Fruit fly (Drosophila melanogaster) whole organism, embryonic: ENCODE data around the gene MTF-1.

ENCODE experiments used
- Atf3 ChIP-seq: fragments of 200-800 bp; sonication (Bioruptor generic); optimal IDR thresholded peaks from 3 replicates; lab custom pipeline; 2016; ENCODE audit warnings: missing biosample characterization, missing genetic modification characterization
- BtbVII ChIP-seq: fragments of 200-800 bp; sonication (Bioruptor generic); optimal IDR thresholded peaks from 3 replicates; lab custom pipeline; 2017; ENCODE audit warnings: missing biosample characterization, mild to moderate bottlenecking, missing genetic modification characterization
- CG10959 ChIP-seq: fragments of 200-800 bp; sonication (Bioruptor generic); IDR thresholded peaks from 2 replicates; pipeline ENCODE4 v1.3.6; 2022; ENCODE audit warnings: missing biosample characterization, missing genetic modification characterization
- CG1233 ChIP-seq: fragments of 200-800 bp; sonication (Bioruptor generic); optimal IDR thresholded peaks from 4 replicates; lab custom pipeline; 2018; ENCODE audit warnings: missing biosample characterization, mild to moderate bottlenecking, missing genetic modification characterization
- CG14860 ChIP-seq: fragments of 200-800 bp; sonication (Bioruptor generic); IDR thresholded peaks from 3 replicates; pipeline ENCODE4 v1.3.6; 2022; ENCODE audit warnings: missing biosample characterization, missing genetic modification characterization; ENCODE audit not compliant: partially characterized antibody
- CG14965 ChIP-seq: fragments of 200-800 bp; sonication (Bioruptor generic); optimal IDR thresholded peaks from 2 replicates; lab custom pipeline; 2016; ENCODE audit warnings: missing biosample characterization, missing genetic modification characterization, borderline replicate concordance
- CG15514 ChIP-seq: fragments of 200-800 bp; sonication (Bioruptor generic); optimal IDR thresholded peaks from 3 replicates; lab custom pipeline; 2017; ENCODE audit warnings: missing biosample characterization, missing genetic modification characterization, mild to moderate bottlenecking, moderate library complexity, missing genetic modification reagents
- CG18764 ChIP-seq: fragments of 200-800 bp; sonication (Bioruptor generic); optimal IDR thresholded peaks from 3 replicates; lab custom pipeline; 2016; ENCODE audit warnings: missing biosample characterization, missing genetic modification characterization
- CG3847 ChIP-seq: fragments of 200-800 bp; sonication (Bioruptor generic); IDR thresholded peaks from 2 replicates; pipeline ENCODE4 v1.3.6; 2022; ENCODE audit warnings: missing biosample characterization, missing genetic modification characterization
- CG4617 ChIP-seq: fragments of 200-800 bp; sonication (Bioruptor generic); optimal IDR thresholded peaks from 3 replicates; lab custom pipeline; 2016; ENCODE audit warnings: missing biosample characterization, missing genetic modification characterization, borderline replicate concordance
- CG4820 ChIP-seq: fragments of 200-800 bp; sonication (Bioruptor generic); optimal IDR thresholded peaks from 3 replicates; lab custom pipeline; 2016; ENCODE audit warnings: missing biosample characterization, missing genetic modification characterization
- CG6654 ChIP-seq: fragments of 200-800 bp; sonication (Bioruptor generic); optimal IDR thresholded peaks from 2 replicates; lab custom pipeline; 2017; ENCODE audit warnings: missing biosample characterization, mild to moderate bottlenecking, missing genetic modification characterization
- CG6854 ChIP-seq: fragments of 200-800 bp; sonication (Bioruptor generic); optimal IDR thresholded peaks from 3 replicates; lab custom pipeline; 2017; ENCODE audit warnings: missing biosample characterization, mild to moderate bottlenecking, missing genetic modification characterization
- CG8478 ChIP-seq: fragments of >200 bp; optimal IDR thresholded peaks from 2 replicates; lab custom pipeline; 2018
- CG9876 ChIP-seq: fragments of 200-800 bp; sonication (Bioruptor generic); optimal IDR thresholded peaks from 2 replicates; lab custom pipeline; 2016; ENCODE audit warnings: missing biosample characterization, missing genetic modification characterization
- Dfd ChIP-seq, 2 experiments: fragments of >200 bp; optimal IDR thresholded peaks; 2 replicates each; lab custom pipeline; 2017; ENCODE audit warnings: missing biosample characterization in 2 of 2, missing genetic modification characterization in 2 of 2
- Dll ChIP-seq: fragments of 200-800 bp; sonication (Bioruptor generic); IDR thresholded peaks from 4 replicates; pipeline ENCODE4 v1.3.6; 2022; ENCODE audit warnings: missing biosample characterization, missing genetic modification characterization; ENCODE audit not compliant: partially characterized antibody
- E2f2 ChIP-seq: fragments of 200-800 bp; sonication (Bioruptor generic); IDR thresholded peaks from 2 replicates; pipeline ENCODE4 v1.3.6; 2022; ENCODE audit warnings: missing biosample characterization, missing genetic modification characterization
- Ets65A ChIP-seq: fragments of 200-800 bp; sonication (Bioruptor generic); peaks from one replicate; lab custom pipeline; 2016; ENCODE audit warnings: missing biosample characterization, missing genetic modification characterization
- Max ChIP-seq: fragments of 200-800 bp; sonication (Bioruptor generic); optimal IDR thresholded peaks from 2 replicates; lab custom pipeline; 2016; ENCODE audit warnings: missing biosample characterization, mild to moderate bottlenecking, missing genetic modification characterization
- Six4 ChIP-seq: fragments of 200-800 bp; sonication (Bioruptor generic); optimal IDR thresholded peaks from 2 replicates; lab custom pipeline; 2016; ENCODE audit warnings: missing biosample characterization, missing genetic modification characterization
- Spps ChIP-seq: fragments of 200-800 bp; sonication (Bioruptor generic); optimal IDR thresholded peaks from 2 replicates; lab custom pipeline; 2018; ENCODE audit warnings: missing biosample characterization, mild to moderate bottlenecking, missing genetic modification characterization
- Taf1 ChIP-seq: fragments of 200-800 bp; sonication (Bioruptor generic); IDR thresholded peaks from 2 replicates; pipeline ENCODE4 v1.3.6; 2022; ENCODE audit warnings: missing biosample characterization, missing genetic modification characterization
- Xbp1 ChIP-seq: fragments of 200-800 bp; sonication (Bioruptor generic); optimal IDR thresholded peaks from 3 replicates; lab custom pipeline; 2016; ENCODE audit warnings: missing biosample characterization, mild to moderate bottlenecking, missing genetic modification characterization
- YL-1 ChIP-seq: fragments of 200-800 bp; sonication (Bioruptor generic); optimal IDR thresholded peaks from 3 replicates; lab custom pipeline; 2017; ENCODE audit warnings: missing biosample characterization, mild to moderate bottlenecking, missing genetic modification characterization
- aop ChIP-seq: fragments of 200-800 bp; sonication (Bioruptor generic); IDR thresholded peaks from 2 replicates; pipeline ENCODE4 v1.3.6; 2022; ENCODE audit warnings: missing biosample characterization, missing genetic modification characterization
- ash1 ChIP-seq: fragments of 200-800 bp; sonication (Bioruptor generic); optimal IDR thresholded peaks from 2 replicates; lab custom pipeline; 2018; ENCODE audit warnings: missing biosample characterization, mild to moderate bottlenecking, missing genetic modification characterization
- ato ChIP-seq: fragments of 200-800 bp; sonication (Bioruptor generic); IDR thresholded peaks from 2 replicates; pipeline ENCODE4 v1.3.6; 2022; ENCODE audit warnings: missing biosample characterization, missing genetic modification characterization; ENCODE audit not compliant: partially characterized antibody
- cg ChIP-seq: fragments of 200-800 bp; sonication (Bioruptor generic); optimal IDR thresholded peaks from 3 replicates; lab custom pipeline; 2019; ENCODE audit warnings: missing biosample characterization, mild to moderate bottlenecking, missing genetic modification characterization, moderate library complexity
- ci ChIP-seq: fragments of 200-800 bp; sonication (Bioruptor generic); IDR thresholded peaks from 3 replicates; pipeline ENCODE4 v1.3.6; 2022; ENCODE audit warnings: missing biosample characterization, missing genetic modification characterization
- eve ChIP-seq, 2 experiments: fragments of >200 bp; optimal IDR thresholded peaks; 2 replicates each; lab custom pipeline; 2017; ENCODE audit warnings: missing biosample characterization in 2 of 2, missing genetic modification characterization in 2 of 2
- fd102C ChIP-seq: fragments of 200-800 bp; sonication (Bioruptor generic); optimal IDR thresholded peaks from 2 replicates; lab custom pipeline; 2018; ENCODE audit warnings: missing biosample characterization, mild to moderate bottlenecking, missing genetic modification characterization, moderate library complexity
- fd96Cb ChIP-seq: fragments of 200-800 bp; sonication (Bioruptor generic); optimal IDR thresholded peaks from 2 replicates; lab custom pipeline; 2018; ENCODE audit warnings: missing biosample characterization, mild to moderate bottlenecking, missing genetic modification characterization, moderate library complexity
- h ChIP-seq: fragments of >200 bp; optimal IDR thresholded peaks from 2 replicates; lab custom pipeline; 2017
- hth ChIP-seq: fragments of >200 bp; optimal IDR thresholded peaks from 2 replicates; lab custom pipeline; 2017; ENCODE audit warnings: inconsistent platforms
- kni ChIP-seq: fragments of 200-800 bp; sonication (Bioruptor generic); optimal IDR thresholded peaks from 3 replicates; lab custom pipeline; 2017; ENCODE audit warnings: mild to moderate bottlenecking, missing biosample characterization, missing genetic modification reagents, missing genetic modification characterization
- mirr ChIP-seq: fragments of 200-800 bp; sonication (Bioruptor generic); optimal IDR thresholded peaks from 3 replicates; lab custom pipeline; 2018; ENCODE audit warnings: missing biosample characterization, mild to moderate bottlenecking, missing genetic modification characterization
- peb ChIP-seq: fragments of 200-800 bp; sonication (Bioruptor generic); IDR thresholded peaks from 2 replicates; pipeline ENCODE4 v1.3.6; 2022; ENCODE audit warnings: missing biosample characterization, missing genetic modification characterization
- pho ChIP-seq: fragments of 200-800 bp; sonication (Bioruptor generic); optimal IDR thresholded peaks from 2 replicates; lab custom pipeline; 2016; ENCODE audit warnings: missing biosample characterization, missing genetic modification characterization
- phol ChIP-seq: fragments of 200-800 bp; sonication (Bioruptor generic); optimal IDR thresholded peaks from 3 replicates; lab custom pipeline; 2018; ENCODE audit warnings: missing biosample characterization, mild to moderate bottlenecking, missing genetic modification characterization, moderate library complexity
- pzg ChIP-seq: fragments of 200-800 bp; sonication (Bioruptor generic); optimal IDR thresholded peaks from 3 replicates; lab custom pipeline; 2018; ENCODE audit warnings: missing biosample characterization, mild to moderate bottlenecking, missing genetic modification characterization, moderate library complexity
- so ChIP-seq: fragments of 200-800 bp; sonication (Bioruptor generic); IDR thresholded peaks from 3 replicates; pipeline ENCODE4 v1.3.6; 2022; ENCODE audit warnings: missing biosample characterization, missing genetic modification characterization
- sob ChIP-seq: fragments of 200-800 bp; sonication (Bioruptor generic); IDR thresholded peaks from 2 replicates; pipeline ENCODE4 v1.3.6; 2022; ENCODE audit warnings: missing biosample characterization, missing genetic modification characterization
- tap ChIP-seq: fragments of 200-800 bp; optimal IDR thresholded peaks from 3 replicates; lab custom pipeline; 2019; ENCODE audit warnings: missing biosample characterization, mild to moderate bottlenecking, missing genetic modification characterization, moderate library complexity
- tll ChIP-seq, 2 experiments: fragments of 200-800 bp in 1 of 2; fragments of >200 bp in 1 of 2; sonication (Bioruptor generic) in 1 of 2; optimal IDR thresholded peaks; 2 replicates each; lab custom pipeline; 2017 to 2019; ENCODE audit warnings: missing biosample characterization in 2 of 2, missing genetic modification characterization in 2 of 2, mild to moderate bottlenecking in 1 of 2, moderate library complexity in 1 of 2
- tna ChIP-seq: fragments of 200-800 bp; sonication (Bioruptor generic); IDR thresholded peaks from 2 replicates; pipeline ENCODE4 v1.3.6; 2022; ENCODE audit warnings: missing biosample characterization, missing genetic modification characterization; ENCODE audit not compliant: partially characterized antibody
- twi ChIP-seq: fragments of 200-800 bp; optimal IDR thresholded peaks from 2 replicates; lab custom pipeline; 2019; ENCODE audit warnings: missing biosample characterization, mild to moderate bottlenecking, missing genetic modification characterization, moderate library complexity
- unc-4 ChIP-seq: fragments of 200-800 bp; sonication (Bioruptor generic); IDR thresholded peaks from 2 replicates; pipeline ENCODE4 v1.3.6; 2022; ENCODE audit warnings: missing biosample characterization, missing genetic modification characterization; ENCODE audit not compliant: partially characterized antibody
- wek ChIP-seq: fragments of 200-800 bp; sonication (Bioruptor generic); optimal IDR thresholded peaks from 3 replicates; lab custom pipeline; 2018; ENCODE audit warnings: missing biosample characterization, mild to moderate bottlenecking, missing genetic modification characterization, moderate library complexity

Gene MTF-1

dm6 chr3L:9429665-9430607, at the start of gene MTF-1, which contains the start of gene RpS17 (continued):
- TF ChIP-seq CG14965 (GFP tag; lab: Kevin White, UChicago), result no peak
- peak; percentile 55; the same call in 1 of the 2 replicates for TF ChIP-seq sob (GFP tag; lab: Robert Waterston, UW)
- TF ChIP-seq Ets65A (GFP tag; lab: Kevin White, UChicago), result peak; percentile 85
- no peak for TF ChIP-seq peb (GFP tag; lab: Robert Waterston, UW)
- peak; percentile 31 for TF ChIP-seq CG1233 (GFP tag; lab: Kevin White, UChicago)
- peak; percentile 44 for TF ChIP-seq phol (tag; lab: Kevin White, UChicago)
- peak; percentile 98 for TF ChIP-seq wek (GFP tag; lab: Kevin White, UChicago)
- no peak for TF ChIP-seq aop (GFP tag; lab: Robert Waterston, UW)
- no peak for TF ChIP-seq Taf1 (GFP tag; lab: Robert Waterston, UW)
- TF ChIP-seq fd96Cb (tag; lab: Kevin White, UChicago), result no peak
- TF ChIP-seq CG3847 (GFP tag; lab: Robert Waterston, UW), result peak; percentile 34; the same call in 1 of the 2 replicates
- peak; percentile 38; the same call in 1 of the 2 replicates for TF ChIP-seq tna (GFP tag; lab: Robert Waterston, UW)
- peak; percentile 14 for TF ChIP-seq cg
- TF ChIP-seq Spps (tag; lab: Kevin White, UChicago), result peak; percentile 15
- TF ChIP-seq Atf3 (GFP tag; lab: Kevin White, UChicago), result peak; percentile 41
- TF ChIP-seq tll (GFP tag; optimal IDR thresholded peaks at IDR 0.05; lab: Kevin White, UChicago), result no peak
- no peak for TF ChIP-seq eve (GFP tag; optimal IDR thresholded peaks at IDR 0.05; lab: Kevin White, UChicago)
- TF ChIP-seq pho (GFP tag; lab: Kevin White, UChicago), result no peak
- TF ChIP-seq CG6854 (GFP tag; lab: Kevin White, UChicago), result peak; percentile 41
- TF ChIP-seq hth (lab: Kevin White, UChicago), result no peak
- no peak for TF ChIP-seq CG4820 (GFP tag; lab: Kevin White, UChicago)
- TF ChIP-seq CG15514 (GFP tag; lab: Kevin White, UChicago), result peak; percentile 30
- TF ChIP-seq h (lab: Kevin White, UChicago), result no peak
- peak; percentile 56; the same call in 1 of the 4 replicates for TF ChIP-seq Dll
- TF ChIP-seq CG4617 (GFP tag; lab: Kevin White, UChicago), result peak; percentile 60
- TF ChIP-seq CG8478, result no peak
- peak; percentile 90 for TF ChIP-seq ci
- TF ChIP-seq fd102C (GFP tag; lab: Kevin White, UChicago), result no peak
- TF ChIP-seq E2f2, result peak; percentile 32; the same call in 1 of the 2 replicates
- TF ChIP-seq Xbp1 (GFP tag; lab: Kevin White, UChicago), result peak; percentile 41
- no peak for TF ChIP-seq ato (GFP tag; lab: Robert Waterston, UW)
- TF ChIP-seq Dfd (GFP tag; optimal IDR thresholded peaks at IDR 0.05; lab: Kevin White, UChicago), result no peak
- peak; percentile 32 for TF ChIP-seq CG9876 (GFP tag; lab: Kevin White, UChicago)
- no peak for TF ChIP-seq CG18764 (GFP tag; lab: Kevin White, UChicago)
- TF ChIP-seq pzg, result peak; percentile 87
- peak; percentile 55 for TF ChIP-seq mirr (GFP tag; lab: Kevin White, UChicago)
- TF ChIP-seq CG6654 (GFP tag; lab: Kevin White, UChicago), result no peak
- no peak for TF ChIP-seq CG14860 (GFP tag; lab: Robert Waterston, UW)
- TF ChIP-seq tap, result peak; percentile 26
- peak; percentile 60 for TF ChIP-seq BtbVII
- TF ChIP-seq ash1, result no peak
- peak; percentile 83 for TF ChIP-seq YL-1
- no peak for TF ChIP-seq twi (tag; lab: Kevin White, UChicago)
- no peak for TF ChIP-seq unc-4 (GFP tag; lab: Robert Waterston, UW)
- TF ChIP-seq CG10959 (GFP tag; lab: Robert Waterston, UW), result no peak
- no peak for TF ChIP-seq Six4 (GFP tag; lab: Kevin White, UChicago)
- TF ChIP-seq so (GFP tag; lab: Robert Waterston, UW), result 0 out of 3 replicates have a peak, but pooled peaks have one; percentile 29
- peak; percentile 26 for TF ChIP-seq Max
- peak; percentile 22 for TF ChIP-seq kni (GFP tag; lab: Kevin White, UChicago)
